Worm (Caenorhabditis elegans): ENCODE data around the gene C05C8.8.

ce11 chrV:7295270-7295669, 40.3 kb upstream of the C05C8.8 start, which contains the start of gene F07G11.4:
- TF ChIP-seq ama-1 (optimal IDR thresholded peaks at IDR 0.05) (no peak), tbx-37 (GFP tag; conservative IDR thresholded peaks at IDR 0.05) (no peak), tra-4 (tag; optimal IDR thresholded peaks at IDR 0.05) (no peak), ceh-36 (tag; optimal IDR thresholded peaks at IDR 0.05) (no peak), flt-1 (GFP tag; IDR thresholded peaks at IDR 0.05) (no peak), B0310.2 (tag; optimal IDR thresholded peaks at IDR 0.05) (no peak)

Measured in whole organism, early embryonic.